Worm (Caenorhabditis elegans) whole organism, midembryonic: ENCODE measurements around the gene acc-2.
A peak's percentile ranks its signal among the peaks of the same experiment; 100 is the strongest.

Experiments used
- T22C8.4 ChIP-seq: fragments of 200-800 bp; sonication (Bioruptor generic); IDR thresholded peaks from 2 replicates; pipeline ENCODE4 v1.3.6; 2022; ENCODE audit warnings: missing genetic modification characterization, missing compliant biosample characterization
- cog-1 ChIP-seq: sonication (generic microtip); optimal IDR thresholded peaks from 2 replicates; lab custom pipeline; 2016; ENCODE audit warnings: missing genetic modification characterization, missing compliant biosample characterization
- flt-1 ChIP-seq: fragments of 200-800 bp; sonication (Bioruptor generic); IDR thresholded peaks from 2 replicates; pipeline ENCODE4 v1.3.6; 2022; ENCODE audit warnings: missing genetic modification characterization, missing compliant biosample characterization
- klf-2 ChIP-seq: fragments of 200-800 bp; sonication (Bioruptor generic); conservative IDR thresholded peaks from 2 replicates; pipeline ENCODE4 v1.3.6; 2022; ENCODE audit warnings: missing genetic modification reagents, missing genetic modification characterization, missing compliant biosample characterization
- med-1 ChIP-seq: sonication (generic microtip); optimal IDR thresholded peaks from 2 replicates; lab custom pipeline; 2017; ENCODE audit warnings: missing genetic modification characterization, mild to moderate bottlenecking, missing compliant biosample characterization, antibody characterized with exemption, missing genetic modification reagents; ENCODE audit not compliant: insufficient read depth
- ref-1 ChIP-seq: fragments of 200-800 bp; sonication (Bioruptor generic); conservative IDR thresholded peaks from 2 replicates; pipeline ENCODE4 v1.3.6; 2022; ENCODE audit warnings: missing genetic modification reagents, missing genetic modification characterization, missing compliant biosample characterization
- ztf-29 ChIP-seq: fragments of 200-800 bp; sonication (Bioruptor generic); IDR thresholded peaks from 2 replicates; pipeline ENCODE4 v1.3.6; 2022; ENCODE audit warnings: missing genetic modification reagents, missing genetic modification characterization, missing compliant biosample characterization

- TF ChIP-seq klf-2 (GFP tag; lab: Robert Waterston, UW), result no peak
- no peak for TF ChIP-seq med-1 (GFP tag; lab: Kevin White, UChicago)
- TF ChIP-seq ztf-29 (GFP tag; lab: Robert Waterston, UW), result 0 out of 2 replicates have a peak, but pooled peaks have one; percentile 15
- no peak for TF ChIP-seq flt-1
- TF ChIP-seq ref-1 (GFP tag; lab: Robert Waterston, UW), result no peak
- no peak for TF ChIP-seq cog-1 (tag; lab: Kevin White, UChicago)
- TF ChIP-seq T22C8.4 (GFP tag; lab: Robert Waterston, UW), result peak; percentile 44; the same call in 1 of the 2 replicates
These were observed 29.7 kb upstream of the acc-2 start, which contains the start of gene bre-1 for ce11 chrIV:8986761-8987316.
